Fruit fly (Drosophila melanogaster) whole organism, adult: ENCODE data around the gene CG42751.

ENCODE experiments used
- CG11617 ChIP-seq: fragments of 200-800 bp; sonication (Bioruptor generic); optimal IDR thresholded peaks from 2 replicates; lab custom pipeline; 2017; ENCODE audit warnings: mild to moderate bottlenecking, missing biosample characterization, missing genetic modification reagents, missing genetic modification characterization
- CG12768 ChIP-seq: fragments of 200-800 bp; sonication (Bioruptor generic); optimal IDR thresholded peaks from 2 replicates; lab custom pipeline; 2017; ENCODE audit warnings: missing biosample characterization, missing genetic modification characterization, mild to moderate bottlenecking, moderate library complexity, missing genetic modification reagents
- CG14711 ChIP-seq: fragments of 200-800 bp; sonication (Bioruptor generic); optimal IDR thresholded peaks from 2 replicates; lab custom pipeline; 2018; ENCODE audit warnings: missing biosample characterization, mild to moderate bottlenecking, missing genetic modification characterization, moderate library complexity
- CG1620 ChIP-seq: fragments of 200-800 bp; sonication (Bioruptor generic); optimal IDR thresholded peaks from 2 replicates; lab custom pipeline; 2016; ENCODE audit warnings: missing biosample characterization, missing genetic modification characterization
- CG33017 ChIP-seq: fragments of 200-800 bp; sonication (Bioruptor generic); optimal IDR thresholded peaks from 2 replicates; lab custom pipeline; 2018; ENCODE audit warnings: missing biosample characterization, mild to moderate bottlenecking, missing genetic modification characterization, moderate library complexity
- CG5204 ChIP-seq: fragments of 200-800 bp; sonication (Bioruptor generic); optimal IDR thresholded peaks from 2 replicates; lab custom pipeline; 2016; ENCODE audit warnings: missing biosample characterization, missing genetic modification characterization
- CG7045 ChIP-seq: fragments of 200-800 bp; sonication (Bioruptor generic); optimal IDR thresholded peaks from 2 replicates; lab custom pipeline; 2017; ENCODE audit warnings: missing biosample characterization, mild to moderate bottlenecking, missing genetic modification characterization
- CG7101 ChIP-seq: fragments of 200-800 bp; sonication (Bioruptor generic); optimal IDR thresholded peaks from 2 replicates; lab custom pipeline; 2018; ENCODE audit warnings: missing biosample characterization, mild to moderate bottlenecking, missing genetic modification characterization, moderate library complexity
- Clk ChIP-seq: fragments of 200-800 bp; sonication (Bioruptor generic); optimal IDR thresholded peaks from 2 replicates; lab custom pipeline; 2017; ENCODE audit warnings: missing biosample characterization, missing genetic modification characterization
- Hr96 ChIP-seq: fragments of 200-800 bp; sonication (Bioruptor generic); optimal IDR thresholded peaks from 2 replicates; lab custom pipeline; 2016; ENCODE audit warnings: missing biosample characterization, missing genetic modification characterization
- Mnt ChIP-seq: fragments of 200-800 bp; sonication (Bioruptor generic); optimal IDR thresholded peaks from 2 replicates; lab custom pipeline; 2016; ENCODE audit warnings: missing biosample characterization, mild to moderate bottlenecking, missing genetic modification characterization
- cic ChIP-seq: fragments of 200-800 bp; sonication (Bioruptor generic); optimal IDR thresholded peaks from 2 replicates; lab custom pipeline; 2017; ENCODE audit warnings: missing biosample characterization, mild to moderate bottlenecking, missing genetic modification characterization, moderate library complexity
- kay ChIP-seq: fragments of 200-800 bp; sonication (Bioruptor generic); peaks from one replicate; lab custom pipeline; 2016; ENCODE audit warnings: missing biosample characterization, missing genetic modification characterization, borderline replicate concordance
- ovo ChIP-seq: fragments of 200-800 bp; sonication (Bioruptor generic); optimal IDR thresholded peaks from 2 replicates; lab custom pipeline; 2016; ENCODE audit warnings: missing biosample characterization, missing genetic modification characterization
- pad ChIP-seq: fragments of 200-800 bp; sonication (Bioruptor generic); optimal IDR thresholded peaks from 3 replicates; lab custom pipeline; 2017; ENCODE audit warnings: missing biosample characterization, missing genetic modification characterization, mild to moderate bottlenecking, moderate library complexity, missing genetic modification reagents
- toe ChIP-seq: fragments of 200-800 bp; sonication (Bioruptor generic); optimal IDR thresholded peaks from 2 replicates; lab custom pipeline; 2016; ENCODE audit warnings: missing biosample characterization, missing genetic modification characterization

The CG42751 gene

dm6 chr2L:11893269-11893668 is 40.0 kb downstream of the CG42751 start:
- TF ChIP-seq toe (no peak), CG1620 (GFP tag; lab: Kevin White, UChicago) (no peak), Mnt (GFP tag; lab: Kevin White, UChicago) (no peak), CG11617 (GFP tag; lab: Kevin White, UChicago) (no peak), CG7045 (no peak), Hr96 (GFP tag; lab: Kevin White, UChicago) (no peak), CG5204 (GFP tag; lab: Kevin White, UChicago) (no peak), cic (GFP tag; lab: Kevin White, UChicago) (no peak), pad (no peak), ovo (no peak)

dm6 chr2L:11902483-11902882 is 49.3 kb downstream of the CG42751 start:
- TF ChIP-seq CG7045: no peak
- no peak for TF ChIP-seq kay (GFP tag; lab: Kevin White, UChicago)
- TF ChIP-seq CG7101 (tag; lab: Kevin White, UChicago): no peak
- no peak for TF ChIP-seq pad
- no peak for TF ChIP-seq Hr96 (GFP tag; lab: Kevin White, UChicago)
- TF ChIP-seq Clk: no peak
- TF ChIP-seq CG14711 (tag; lab: Kevin White, UChicago): no peak
- TF ChIP-seq ovo: no peak
- TF ChIP-seq CG12768: no peak
- no peak for TF ChIP-seq CG33017
- TF ChIP-seq toe: no peak
- TF ChIP-seq CG5204 (GFP tag; lab: Kevin White, UChicago): no peak

dm6 chr2L:11903335-11903734 is 50.1 kb downstream of the CG42751 start:
- TF ChIP-seq cic (GFP tag; lab: Kevin White, UChicago): no peak
- TF ChIP-seq Mnt (GFP tag; lab: Kevin White, UChicago): no peak
